Fruit fly (Drosophila melanogaster): ENCODE measurements around the gene hay.

DNA sequence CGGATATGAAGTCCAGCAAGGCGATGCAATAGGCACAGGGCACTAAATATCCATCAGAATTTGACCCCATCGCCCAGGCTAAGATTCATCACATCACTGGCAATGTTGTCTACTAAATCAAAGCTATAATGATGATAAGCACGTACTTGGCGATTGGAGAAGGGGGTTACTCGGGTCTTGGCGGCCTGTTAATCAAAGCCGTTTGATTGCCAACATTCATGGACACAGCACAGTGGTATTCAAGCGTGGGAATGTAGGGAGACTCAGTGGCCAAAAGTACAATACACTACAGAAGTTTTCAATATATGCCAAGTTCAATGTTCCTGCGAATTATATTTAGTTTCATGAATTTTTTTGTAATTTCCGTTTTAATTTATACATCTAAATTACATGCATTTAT is 2.5 kb upstream of the hay start, which contains the start of gene CG14151:
- no peak for TF ChIP-seq tj (GFP tag; optimal IDR thresholded peaks at IDR 0.05)
- no peak for TF ChIP-seq toe (GFP tag; optimal IDR thresholded peaks at IDR 0.05)
- TF ChIP-seq Clk (GFP tag; optimal IDR thresholded peaks at IDR 0.05): no peak
- no peak for TF ChIP-seq kay (GFP tag; ENCODE audit: borderline replicate concordance)
- no peak for TF ChIP-seq CG7045 (GFP tag; optimal IDR thresholded peaks at IDR 0.05)
- TF ChIP-seq CG1620 (GFP tag; optimal IDR thresholded peaks at IDR 0.05): no peak
- no peak for TF ChIP-seq ovo (GFP tag; optimal IDR thresholded peaks at IDR 0.05)

All from whole organism, adult.